Worm (Caenorhabditis elegans) whole organism, L1 larva: ENCODE results near the gene ssq-1.

Source experiments
- C04F5.9 ChIP-seq: sonication (generic microtip); optimal IDR thresholded peaks from 2 replicates; lab custom pipeline; 2016; ENCODE audit warnings: missing genetic modification characterization, missing compliant biosample characterization
- C34B4.2 ChIP-seq: sonication (generic microtip); optimal IDR thresholded peaks from 2 replicates; lab custom pipeline; 2017; ENCODE audit warnings: mild to moderate bottlenecking, missing genetic modification characterization, missing compliant biosample characterization
- alr-1 ChIP-seq: fragments of 200-800 bp; sonication (Bioruptor generic); optimal IDR thresholded peaks from 2 replicates; lab custom pipeline; 2018; ENCODE audit warnings: borderline replicate concordance, mild to moderate bottlenecking, missing genetic modification characterization, missing compliant biosample characterization
- aly-2 ChIP-seq: fragments of 150-350 bp; optimal IDR thresholded peaks from 2 replicates; lab custom pipeline; 2014; ENCODE audit warnings: missing biosample characterization, missing genetic modification characterization
- ceh-82 ChIP-seq, 3 experiments: fragments of 150-350 bp in 1 of 3; sonication (generic microtip) in 2 of 3; optimal IDR thresholded peaks; 2 replicates each; lab custom pipeline; 2014 to 2017; ENCODE audit warnings: missing biosample characterization in 3 of 3, missing genetic modification characterization in 3 of 3
- ceh-88 ChIP-seq: fragments of 200-800 bp; sonication (Bioruptor generic); IDR thresholded peaks from 2 replicates; pipeline ENCODE4 v1.3.6; 2022; ENCODE audit warnings: missing genetic modification characterization, missing compliant biosample characterization
- ces-1 ChIP-seq: fragments of 150-350 bp; optimal IDR thresholded peaks from 2 replicates; lab custom pipeline; 2014; ENCODE audit warnings: missing biosample characterization, missing genetic modification reagents, missing genetic modification characterization
- dpl-1 ChIP-seq, 3 experiments: fragments of 150-350 bp in 2 of 3; sonication (generic microtip) in 1 of 3; optimal IDR thresholded peaks; 2 replicates each; lab custom pipeline; 2014 to 2017; ENCODE audit warnings: missing biosample characterization in 3 of 3, missing genetic modification characterization in 3 of 3, missing genetic modification reagents in 3 of 3
- efl-1 ChIP-seq, 4 experiments: fragments of 150-350 bp; optimal IDR thresholded peaks in 3 of 4; peaks in 1 of 4; 1 replicate in 1 of 4; 2 replicates in 3 of 4; lab custom pipeline; 2014; ENCODE audit warnings: missing biosample characterization in 2 of 4, missing genetic modification characterization in 2 of 4, missing genetic modification reagents in 2 of 4
- efl-3 ChIP-seq: fragments of 200-800 bp; sonication (Bioruptor generic); optimal IDR thresholded peaks from 2 replicates; lab custom pipeline; 2018; ENCODE audit warnings: mild to moderate bottlenecking, missing genetic modification characterization, missing compliant biosample characterization
- egl-27 ChIP-seq, 2 experiments: fragments of 150-350 bp in 1 of 2; sonication (generic microtip); optimal IDR thresholded peaks; 3 replicates each; lab custom pipeline; 2017 to 2018; ENCODE audit warnings: missing biosample characterization in 2 of 2, missing genetic modification characterization in 2 of 2, missing genetic modification reagents in 2 of 2
- elt-3 ChIP-seq, 6 experiments: fragments of 150-350 bp in 1 of 6; sonication (generic microtip); optimal IDR thresholded peaks; 2 replicates each; lab custom pipeline; 2017 to 2018; ENCODE audit warnings: missing biosample characterization in 6 of 6, missing genetic modification characterization in 6 of 6, inconsistent platforms in 1 of 6
- fkh-10 ChIP-seq: sonication (generic microtip); optimal IDR thresholded peaks from 2 replicates; lab custom pipeline; 2017; ENCODE audit warnings: missing biosample characterization, missing genetic modification reagents, missing genetic modification characterization
- hlh-17 ChIP-seq: fragments of 200-800 bp; sonication (Bioruptor generic); optimal IDR thresholded peaks from 2 replicates; lab custom pipeline; 2018; ENCODE audit warnings: missing genetic modification characterization, mild to moderate bottlenecking, missing compliant biosample characterization, moderate library complexity, borderline replicate concordance
- lin-14 ChIP-seq: fragments of 200-800 bp; sonication (Bioruptor generic); optimal IDR thresholded peaks from 2 replicates; lab custom pipeline; 2018; ENCODE audit warnings: mild to moderate bottlenecking, missing genetic modification characterization, moderate library complexity, missing compliant biosample characterization
- lin-35 ChIP-seq, 2 experiments: fragments of 150-350 bp; optimal IDR thresholded peaks; 2 replicates each; lab custom pipeline; 2014; ENCODE audit warnings: missing biosample characterization in 2 of 2, missing genetic modification characterization in 2 of 2, missing genetic modification reagents in 2 of 2
- lir-3 ChIP-seq: sonication (generic microtip); optimal IDR thresholded peaks from 2 replicates; lab custom pipeline; 2016; ENCODE audit warnings: mild to moderate bottlenecking, missing genetic modification characterization, moderate library complexity, missing compliant biosample characterization; ENCODE audit not compliant: poor library complexity
- mef-2 ChIP-seq: fragments of 150-350 bp; optimal IDR thresholded peaks from 2 replicates; lab custom pipeline; 2014; ENCODE audit warnings: missing biosample characterization, missing genetic modification characterization
- mep-1 ChIP-seq: fragments of 150-350 bp; optimal IDR thresholded peaks from 2 replicates; lab custom pipeline; 2014; ENCODE audit warnings: missing biosample characterization, missing genetic modification characterization
- nhr-19 ChIP-seq: fragments of 200-800 bp; sonication (Bioruptor generic); conservative IDR thresholded peaks from 2 replicates; pipeline ENCODE4 v1.3.6; 2022; ENCODE audit warnings: missing genetic modification characterization, missing compliant biosample characterization
- nhr-237 ChIP-seq: fragments of 150-350 bp; optimal IDR thresholded peaks from 2 replicates; lab custom pipeline; 2014; ENCODE audit warnings: missing biosample characterization, missing genetic modification characterization
- nhr-47 ChIP-seq: sonication (generic microtip); optimal IDR thresholded peaks from 2 replicates; lab custom pipeline; 2016; ENCODE audit warnings: mild to moderate bottlenecking, missing genetic modification characterization, moderate library complexity, missing compliant biosample characterization
- nhr-76 ChIP-seq: sonication (generic microtip); optimal IDR thresholded peaks from 2 replicates; lab custom pipeline; 2017; ENCODE audit warnings: missing biosample characterization, missing genetic modification characterization
- pag-3 ChIP-seq: sonication (generic microtip); optimal IDR thresholded peaks from 2 replicates; lab custom pipeline; 2017; ENCODE audit warnings: missing genetic modification characterization, mild to moderate bottlenecking, missing compliant biosample characterization, antibody characterized with exemption, borderline replicate concordance; ENCODE audit not compliant: insufficient read depth
- pqm-1 ChIP-seq: sonication (generic microtip); optimal IDR thresholded peaks from 3 replicates; lab custom pipeline; 2017; ENCODE audit warnings: missing biosample characterization, missing genetic modification characterization
- skn-1 ChIP-seq: fragments of 150-350 bp; optimal IDR thresholded peaks from 2 replicates; lab custom pipeline; 2014; ENCODE audit warnings: missing biosample characterization, missing genetic modification characterization
- snu-23 ChIP-seq: sonication (generic microtip); optimal IDR thresholded peaks from 2 replicates; lab custom pipeline; 2016; ENCODE audit warnings: missing genetic modification characterization, missing compliant biosample characterization
- sptf-1 ChIP-seq: fragments of 150-350 bp; optimal IDR thresholded peaks from 2 replicates; lab custom pipeline; 2014; ENCODE audit warnings: missing biosample characterization, missing genetic modification characterization
- sup-37 ChIP-seq: fragments of 200-800 bp; sonication (Bioruptor generic); optimal IDR thresholded peaks from 2 replicates; lab custom pipeline; 2018; ENCODE audit warnings: mild to moderate bottlenecking, missing genetic modification characterization, missing compliant biosample characterization
- swsn-7 ChIP-seq: sonication (generic microtip); optimal IDR thresholded peaks from 2 replicates; lab custom pipeline; 2016; ENCODE audit warnings: missing genetic modification characterization, missing compliant biosample characterization
- unc-30 ChIP-seq: sonication (generic microtip); optimal IDR thresholded peaks from 2 replicates; lab custom pipeline; 2017; ENCODE audit warnings: missing biosample characterization, missing genetic modification characterization
- unc-62 ChIP-seq: fragments of 150-350 bp; optimal IDR thresholded peaks from 2 replicates; lab custom pipeline; 2014; ENCODE audit warnings: missing biosample characterization, missing genetic modification reagents, missing genetic modification characterization
- unc-98 ChIP-seq: fragments of 200-800 bp; sonication (Bioruptor generic); IDR thresholded peaks from 2 replicates; pipeline ENCODE4 v1.3.6; 2022; ENCODE audit warnings: missing genetic modification characterization, missing compliant biosample characterization
- xbp-1 ChIP-seq: sonication (generic microtip); optimal IDR thresholded peaks from 2 replicates; lab custom pipeline; 2016; ENCODE audit warnings: missing genetic modification characterization, missing compliant biosample characterization
- zip-4 ChIP-seq: fragments of 200-800 bp; sonication (Bioruptor generic); optimal IDR thresholded peaks from 2 replicates; lab custom pipeline; 2018; ENCODE audit warnings: mild to moderate bottlenecking, missing genetic modification characterization, moderate library complexity, missing compliant biosample characterization
- ztf-11 ChIP-seq, 2 experiments: sonication (generic microtip); optimal IDR thresholded peaks; 2 replicates each; lab custom pipeline; 2016 to 2017; ENCODE audit warnings: missing genetic modification characterization in 2 of 2, missing biosample characterization in 1 of 2, missing compliant biosample characterization in 1 of 2

ssq-1 gene

ce11 chrIV:9898712-9899111 lies 46.4 kb downstream of the ssq-1 start, which contains the start of gene tbc-3:
Gene tbc-3 (plus strand): TSS chrIV:9899012.
- TF ChIP-seq efl-1 (optimal IDR thresholded peaks at IDR 0.05; lab: Kevin White, UChicago), result no peak
- peak in 1 of 2 experiments; percentile 21 for TF ChIP-seq efl-1 (GFP tag; optimal IDR thresholded peaks at IDR 0.05 in 1 of 2; lab: Kevin White, UChicago)
- TF ChIP-seq fkh-10 (GFP tag; lab: Kevin White, UChicago), result no peak
- no peak for TF ChIP-seq C34B4.2 (tag; lab: Kevin White, UChicago)
- TF ChIP-seq hlh-17, result no peak
- no peak for TF ChIP-seq nhr-19 (GFP tag; lab: Robert Waterston, UW)
- no peak for TF ChIP-seq ces-1 (GFP tag; lab: Kevin White, UChicago)

ce11 chrIV:9899227-9899626 lies 46.9 kb downstream of the ssq-1 start:
- TF ChIP-seq ceh-82 (tag; optimal IDR thresholded peaks at IDR 0.05; lab: Kevin White, UChicago), result peak in 1 of 3 experiments; percentile 7
- no peak for TF ChIP-seq nhr-47
- TF ChIP-seq ceh-88 (GFP tag; lab: Robert Waterston, UW), result no peak
- TF ChIP-seq nhr-76, result no peak
- TF ChIP-seq lin-35 (GFP tag; optimal IDR thresholded peaks at IDR 0.05; lab: Kevin White, UChicago), result peak; percentile 10 to 66
- no peak for TF ChIP-seq aly-2 (tag; lab: Kevin White, UChicago)
- TF ChIP-seq sup-37, result no peak
- TF ChIP-seq xbp-1 (tag; lab: Kevin White, UChicago), result no peak
- TF ChIP-seq unc-62 (GFP tag; lab: Kevin White, UChicago), result no peak
- no peak for TF ChIP-seq nhr-237 (tag; lab: Kevin White, UChicago)
- TF ChIP-seq lin-14 (GFP tag; lab: Kevin White, UChicago), result peak; percentile 62
- TF ChIP-seq mep-1 (tag; lab: Kevin White, UChicago), result peak; percentile 19
- TF ChIP-seq skn-1 (tag; lab: Kevin White, UChicago), result no peak
- no peak for TF ChIP-seq swsn-7 (tag; lab: Kevin White, UChicago)
- no peak for TF ChIP-seq mef-2 (tag; lab: Kevin White, UChicago)
- TF ChIP-seq ces-1 (GFP tag; lab: Kevin White, UChicago), result no peak
- TF ChIP-seq ztf-11 (tag; optimal IDR thresholded peaks at IDR 0.05; lab: Kevin White, UChicago), result no peak
- TF ChIP-seq pqm-1 (tag; lab: Kevin White, UChicago), result no peak
- no peak for TF ChIP-seq unc-98 (GFP tag; lab: Robert Waterston, UW)
- no peak for TF ChIP-seq hlh-17
- TF ChIP-seq dpl-1 (GFP tag; optimal IDR thresholded peaks at IDR 0.05; lab: Kevin White, UChicago), result peak; percentile 13 to 42 (median 31)
- no peak for TF ChIP-seq sptf-1
- no peak for TF ChIP-seq elt-3 (tag; optimal IDR thresholded peaks at IDR 0.05; lab: Kevin White, UChicago)
- TF ChIP-seq C34B4.2 (tag; lab: Kevin White, UChicago), result no peak
- TF ChIP-seq alr-1 (tag; lab: Kevin White, UChicago), result no peak
- TF ChIP-seq efl-3 (GFP tag; lab: Kevin White, UChicago), result no peak
- no peak for TF ChIP-seq lir-3 (tag; lab: Kevin White, UChicago)
- TF ChIP-seq snu-23, result no peak
- peak; percentile 34 to 45 for TF ChIP-seq efl-1 (optimal IDR thresholded peaks at IDR 0.05; lab: Kevin White, UChicago)
- TF ChIP-seq efl-1 (GFP tag; optimal IDR thresholded peaks at IDR 0.05 in 1 of 2; lab: Kevin White, UChicago), result peak; percentile 37 to 93
- TF ChIP-seq pag-3 (tag; lab: Kevin White, UChicago), result no peak
- no peak for TF ChIP-seq egl-27 (tag; optimal IDR thresholded peaks at IDR 0.05; lab: Kevin White, UChicago)
- peak; percentile 14 for TF ChIP-seq fkh-10 (GFP tag; lab: Kevin White, UChicago)
- TF ChIP-seq C04F5.9 (tag; lab: Kevin White, UChicago), result no peak
- TF ChIP-seq unc-30 (tag; lab: Kevin White, UChicago), result no peak
- TF ChIP-seq zip-4, result no peak
